Worm (Caenorhabditis elegans): ENCODE data around the gene F36G3.2.
A peak's percentile ranks its signal among the peaks of the same experiment; 100 is the strongest.

The F36G3.2 gene

ce11 chrX:9794173-9794572 lies at the start of gene F36G3.2:
TSS of gene F36G3.2 (minus strand) at chrX:9794273.
- TF ChIP-seq him-1 (tag; optimal IDR thresholded peaks at IDR 0.05), result no peak
- no peak for TF ChIP-seq W03F9.2 (tag; optimal IDR thresholded peaks at IDR 0.05)
- TF ChIP-seq dao-5 (tag; optimal IDR thresholded peaks at IDR 0.05), result no peak

ce11 chrX:9843568-9843967 lies 49.5 kb upstream of the F36G3.2 start:
- TF ChIP-seq W03F9.2 (tag; optimal IDR thresholded peaks at IDR 0.05) (no peak), dao-5 (tag; optimal IDR thresholded peaks at IDR 0.05) (no peak), him-1 (tag; optimal IDR thresholded peaks at IDR 0.05) (no peak)

- TF ChIP-seq him-1 (tag; optimal IDR thresholded peaks at IDR 0.05), result no peak
- no peak for TF ChIP-seq W03F9.2 (tag; optimal IDR thresholded peaks at IDR 0.05)
- TF ChIP-seq dao-5 (tag; optimal IDR thresholded peaks at IDR 0.05), result no peak
Observed at ce11 chrX:9842102-9842501, 48.0 kb upstream of the F36G3.2 start.

ce11 chrX:9840864-9841263 lies 46.8 kb upstream of the F36G3.2 start:
- no peak for TF ChIP-seq him-1 (tag; optimal IDR thresholded peaks at IDR 0.05)
- TF ChIP-seq W03F9.2 (tag; optimal IDR thresholded peaks at IDR 0.05), result no peak

- TF ChIP-seq W03F9.2 (tag; optimal IDR thresholded peaks at IDR 0.05) (peak; percentile 72), dao-5 (tag; optimal IDR thresholded peaks at IDR 0.05) (no peak), him-1 (tag; optimal IDR thresholded peaks at IDR 0.05) (no peak)
Observed at ce11 chrX:9837989-9838541, 44.0 kb upstream of the F36G3.2 start, which contains the start of gene ipla-2. TSS of gene ipla-2 (minus strand) at chrX:9838039.

- TF ChIP-seq dao-5 (tag; optimal IDR thresholded peaks at IDR 0.05), result no peak
- TF ChIP-seq him-1 (tag; optimal IDR thresholded peaks at IDR 0.05), result no peak
- no peak for TF ChIP-seq W03F9.2 (tag; optimal IDR thresholded peaks at IDR 0.05)
Observed at ce11 chrX:9832370-9832769, 38.3 kb upstream of the F36G3.2 start.

- TF ChIP-seq him-1 (tag; optimal IDR thresholded peaks at IDR 0.05) (no peak), W03F9.2 (tag; optimal IDR thresholded peaks at IDR 0.05) (no peak), dao-5 (tag; optimal IDR thresholded peaks at IDR 0.05) (no peak)
Observed at ce11 chrX:9831215-9831614, 37.1 kb upstream of the F36G3.2 start, which contains the start of gene rrc-1. TSS of gene rrc-1 (minus strand) at chrX:9831288.

ce11 chrX:9822606-9823264 lies 28.7 kb upstream of the F36G3.2 start:
- TF ChIP-seq W03F9.2 (tag; optimal IDR thresholded peaks at IDR 0.05), result no peak
- TF ChIP-seq dao-5 (tag; optimal IDR thresholded peaks at IDR 0.05), result peak; percentile 14

ce11 chrX:9822173-9822572 lies 28.1 kb upstream of the F36G3.2 start, which contains the start of gene dpy-22:
TSS of gene dpy-22 (minus strand) at chrX:9822273.
- no peak for TF ChIP-seq him-1 (tag; optimal IDR thresholded peaks at IDR 0.05)
- no peak for TF ChIP-seq dao-5 (tag; optimal IDR thresholded peaks at IDR 0.05)
- TF ChIP-seq W03F9.2 (tag; optimal IDR thresholded peaks at IDR 0.05), result no peak

- TF ChIP-seq him-1 (tag; optimal IDR thresholded peaks at IDR 0.05) (no peak), dao-5 (tag; optimal IDR thresholded peaks at IDR 0.05) (no peak), W03F9.2 (tag; optimal IDR thresholded peaks at IDR 0.05) (no peak)
Observed at ce11 chrX:9814132-9814811, 20.2 kb upstream of the F36G3.2 start.

- TF ChIP-seq W03F9.2 (tag; optimal IDR thresholded peaks at IDR 0.05), result no peak
- TF ChIP-seq dao-5 (tag; optimal IDR thresholded peaks at IDR 0.05), result no peak
- no peak for TF ChIP-seq him-1 (tag; optimal IDR thresholded peaks at IDR 0.05)
Observed at ce11 chrX:9807377-9808048, 13.4 kb upstream of the F36G3.2 start, which contains the start of gene lgc-47. TSS of gene lgc-47 (minus strand) at chrX:9807662.

- TF ChIP-seq W03F9.2 (tag; optimal IDR thresholded peaks at IDR 0.05) (no peak), him-1 (tag; optimal IDR thresholded peaks at IDR 0.05) (no peak), dao-5 (tag; optimal IDR thresholded peaks at IDR 0.05) (no peak)
Observed at ce11 chrX:9805426-9805825, 11.4 kb upstream of the F36G3.2 start.

- no peak for TF ChIP-seq W03F9.2 (tag; optimal IDR thresholded peaks at IDR 0.05)
- no peak for TF ChIP-seq dao-5 (tag; optimal IDR thresholded peaks at IDR 0.05)
- TF ChIP-seq him-1 (tag; optimal IDR thresholded peaks at IDR 0.05), result no peak
Observed at ce11 chrX:9804735-9805134, 10.7 kb upstream of the F36G3.2 start.

ce11 chrX:9803603-9804002 lies 9.5 kb upstream of the F36G3.2 start:
- TF ChIP-seq dao-5 (tag; optimal IDR thresholded peaks at IDR 0.05), result no peak
- no peak for TF ChIP-seq W03F9.2 (tag; optimal IDR thresholded peaks at IDR 0.05)
- no peak for TF ChIP-seq him-1 (tag; optimal IDR thresholded peaks at IDR 0.05)

Measured in whole organism, L4/young adult.